Worm (Caenorhabditis elegans) whole organism, L4 larva: ENCODE measurements around the gene spp-20.
A peak's percentile ranks its signal among the peaks of the same experiment; 100 is the strongest.

Source experiments
- F10B5.3 ChIP-seq: sonication (generic microtip); optimal IDR thresholded peaks from 2 replicates; lab custom pipeline; 2016; ENCODE audit warnings: mild to moderate bottlenecking, missing genetic modification characterization, missing compliant biosample characterization
- F26F4.8 ChIP-seq: fragments of 200-800 bp; sonication (Bioruptor generic); conservative IDR thresholded peaks from 2 replicates; pipeline ENCODE4 v1.3.6; 2022; ENCODE audit warnings: missing genetic modification characterization, missing compliant biosample characterization
- F37D6.2 ChIP-seq: sonication (generic microtip); optimal IDR thresholded peaks from 2 replicates; lab custom pipeline; 2016; ENCODE audit warnings: mild to moderate bottlenecking, missing genetic modification characterization, missing compliant biosample characterization
- F49E8.2 ChIP-seq: sonication (generic microtip); optimal IDR thresholded peaks from 2 replicates; lab custom pipeline; 2016; ENCODE audit warnings: missing compliant biosample characterization, mild to moderate bottlenecking, missing genetic modification characterization, borderline replicate concordance
- T26A8.4 ChIP-seq: fragments of 200-800 bp; sonication (Bioruptor generic); IDR thresholded peaks from 2 replicates; pipeline ENCODE4 v1.3.6; 2022; ENCODE audit warnings: missing genetic modification characterization, missing compliant biosample characterization
- Y105C5A.15 ChIP-seq: fragments of 200-800 bp; sonication (Bioruptor generic); IDR thresholded peaks from 2 replicates; pipeline ENCODE4 v1.3.6; 2022; ENCODE audit warnings: missing genetic modification characterization, missing compliant biosample characterization
- Y75B8A.6 ChIP-seq: fragments of 200-800 bp; sonication (Bioruptor generic); IDR thresholded peaks from 2 replicates; pipeline ENCODE4 v1.3.6; 2022; ENCODE audit warnings: missing genetic modification reagents, missing genetic modification characterization, missing compliant biosample characterization
- ZK546.5 ChIP-seq, 2 experiments: sonication (generic microtip); optimal IDR thresholded peaks; 2 replicates each; lab custom pipeline; 2017; ENCODE audit warnings: missing biosample characterization in 2 of 2, missing genetic modification characterization in 2 of 2
- aly-2 ChIP-seq: sonication (generic microtip); optimal IDR thresholded peaks from 2 replicates; lab custom pipeline; 2018; ENCODE audit warnings: missing biosample characterization, missing genetic modification characterization
- ama-1 ChIP-seq: fragments of 150-350 bp; optimal IDR thresholded peaks from 2 replicates; lab custom pipeline; 2014; ENCODE audit warnings: inconsistent platforms, mixed read lengths
- arid-1 ChIP-seq: fragments of 200-800 bp; sonication (Bioruptor generic); conservative IDR thresholded peaks from 2 replicates; pipeline ENCODE4 v1.3.6; 2022; ENCODE audit warnings: missing genetic modification reagents, missing genetic modification characterization, missing compliant biosample characterization
- ceh-28 ChIP-seq: fragments of 150-350 bp; optimal IDR thresholded peaks from 2 replicates; lab custom pipeline; 2014; ENCODE audit warnings: missing biosample characterization, missing genetic modification reagents, missing genetic modification characterization
- ceh-44 ChIP-seq: fragments of 200-800 bp; sonication (Bioruptor generic); IDR thresholded peaks from 2 replicates; pipeline ENCODE4 v1.3.6; 2022; ENCODE audit warnings: missing genetic modification reagents, missing genetic modification characterization, missing compliant biosample characterization
- ces-1 ChIP-seq: fragments of 150-350 bp; sonication (generic microtip); optimal IDR thresholded peaks from 4 replicates; lab custom pipeline; 2014; ENCODE audit warnings: missing biosample characterization, missing genetic modification reagents, missing genetic modification characterization
- daf-8 ChIP-seq: fragments of 200-800 bp; sonication (Bioruptor generic); IDR thresholded peaks from 2 replicates; pipeline ENCODE4 v1.3.6; 2022; ENCODE audit warnings: missing genetic modification characterization, missing compliant biosample characterization
- dmd-6 ChIP-seq: fragments of 200-800 bp; sonication (Bioruptor generic); IDR thresholded peaks from 2 replicates; pipeline ENCODE4 v1.3.6; 2022; ENCODE audit warnings: missing genetic modification reagents, missing genetic modification characterization, missing compliant biosample characterization
- dmd-8 ChIP-seq: fragments of 200-800 bp; sonication (Bioruptor generic); IDR thresholded peaks from 2 replicates; pipeline ENCODE4 v1.3.6; 2022; ENCODE audit warnings: missing genetic modification characterization, missing compliant biosample characterization
- dmd-9 ChIP-seq: fragments of 200-800 bp; sonication (Bioruptor generic); IDR thresholded peaks from 2 replicates; pipeline ENCODE4 v1.3.6; 2022; ENCODE audit warnings: missing genetic modification reagents, missing genetic modification characterization, missing compliant biosample characterization
- dpl-1 ChIP-seq: fragments of 150-350 bp; optimal IDR thresholded peaks from 2 replicates; lab custom pipeline; 2014; ENCODE audit warnings: missing biosample characterization, missing genetic modification reagents, missing genetic modification characterization
- duxl-1 ChIP-seq: sonication (generic microtip); optimal IDR thresholded peaks from 2 replicates; lab custom pipeline; 2016; ENCODE audit warnings: mild to moderate bottlenecking, missing genetic modification characterization, moderate library complexity, missing compliant biosample characterization; ENCODE audit not compliant: poor library complexity
- dve-1 ChIP-seq: sonication (generic microtip); optimal IDR thresholded peaks from 2 replicates; lab custom pipeline; 2017; ENCODE audit warnings: antibody characterized with exemption, mild to moderate bottlenecking, missing genetic modification characterization, missing compliant biosample characterization; ENCODE audit not compliant: insufficient read depth
- gei-8 ChIP-seq: fragments of 200-800 bp; sonication (Bioruptor generic); optimal IDR thresholded peaks from 2 replicates; lab custom pipeline; 2018; ENCODE audit warnings: mild to moderate bottlenecking, missing genetic modification characterization, missing compliant biosample characterization
- hlh-11 ChIP-seq: fragments of 200-800 bp; sonication (Bioruptor generic); optimal IDR thresholded peaks from 2 replicates; lab custom pipeline; 2018; ENCODE audit warnings: mild to moderate bottlenecking, missing genetic modification characterization, missing compliant biosample characterization
- hlh-30 ChIP-seq: sonication (generic microtip); optimal IDR thresholded peaks from 2 replicates; lab custom pipeline; 2017; ENCODE audit warnings: antibody characterized with exemption, mild to moderate bottlenecking, missing genetic modification characterization, missing compliant biosample characterization; ENCODE audit not compliant: insufficient read depth
- lin-13 ChIP-seq: fragments of 150-350 bp; optimal IDR thresholded peaks from 2 replicates; lab custom pipeline; 2014; ENCODE audit warnings: missing biosample characterization, missing genetic modification reagents, missing genetic modification characterization
- lin-15B ChIP-seq: fragments of 150-350 bp; sonication (generic microtip); optimal IDR thresholded peaks from 3 replicates; lab custom pipeline; 2014; ENCODE audit warnings: missing biosample characterization, missing genetic modification characterization
- lin-29 ChIP-seq: fragments of 200-800 bp; sonication (Bioruptor generic); IDR thresholded peaks from 2 replicates; pipeline ENCODE4 v1.3.6; 2022; ENCODE audit warnings: missing genetic modification reagents, missing genetic modification characterization, missing compliant biosample characterization
- lin-38 ChIP-seq: fragments of 200-800 bp; sonication (Bioruptor generic); IDR thresholded peaks from 2 replicates; pipeline ENCODE4 v1.3.6; 2022; ENCODE audit warnings: missing genetic modification reagents, missing genetic modification characterization, missing compliant biosample characterization
- lsy-2 ChIP-seq, 2 experiments: fragments of 150-350 bp in 1 of 2; sonication (generic microtip) in 1 of 2; optimal IDR thresholded peaks; 2 replicates each; lab custom pipeline; 2014 to 2017; ENCODE audit warnings: missing biosample characterization in 2 of 2, missing genetic modification characterization in 2 of 2
- madf-5 ChIP-seq, 2 experiments: fragments of 200-800 bp; sonication (Bioruptor generic); IDR thresholded peaks; 2 replicates each; pipeline ENCODE4 v1.3.6; 2022; ENCODE audit warnings: missing compliant biosample characterization in 2 of 2, missing genetic modification characterization in 2 of 2
- mdl-1 ChIP-seq, 2 experiments: fragments of 150-350 bp in 1 of 2; sonication (generic microtip) in 1 of 2; optimal IDR thresholded peaks; 2 replicates each; lab custom pipeline; 2014 to 2017; ENCODE audit warnings: missing biosample characterization in 2 of 2, missing genetic modification characterization in 2 of 2
- mep-1 ChIP-seq: fragments of 150-350 bp; sonication (generic microtip); optimal IDR thresholded peaks from 3 replicates; lab custom pipeline; 2014; ENCODE audit warnings: missing biosample characterization, missing genetic modification characterization
- mxl-2 ChIP-seq: fragments of 200-800 bp; sonication (Bioruptor generic); conservative IDR thresholded peaks from 2 replicates; pipeline ENCODE4 v1.3.6; 2022; ENCODE audit warnings: missing genetic modification reagents, missing genetic modification characterization, missing compliant biosample characterization
- mxl-3 ChIP-seq: fragments of 200-800 bp; sonication (Bioruptor generic); optimal IDR thresholded peaks from 2 replicates; lab custom pipeline; 2018; ENCODE audit warnings: mild to moderate bottlenecking, missing genetic modification characterization, missing compliant biosample characterization
- nhr-10 ChIP-seq: fragments of 150-350 bp; optimal IDR thresholded peaks from 2 replicates; lab custom pipeline; 2014; ENCODE audit warnings: missing biosample characterization, missing genetic modification characterization
- nhr-102 ChIP-seq: sonication (generic microtip); optimal IDR thresholded peaks from 2 replicates; lab custom pipeline; 2016; ENCODE audit warnings: mild to moderate bottlenecking, missing genetic modification characterization, moderate library complexity, missing compliant biosample characterization
- nhr-41 ChIP-seq: fragments of 200-800 bp; sonication (Bioruptor generic); IDR thresholded peaks from 2 replicates; pipeline ENCODE4 v1.3.6; 2022; ENCODE audit warnings: missing genetic modification reagents, missing genetic modification characterization, missing compliant biosample characterization
- nhr-6 ChIP-seq: fragments of 150-350 bp; optimal IDR thresholded peaks from 2 replicates; lab custom pipeline; 2014; ENCODE audit warnings: missing biosample characterization, missing genetic modification characterization
- nhr-76 ChIP-seq: fragments of 150-350 bp; optimal IDR thresholded peaks from 2 replicates; lab custom pipeline; 2014; ENCODE audit warnings: missing biosample characterization, missing genetic modification characterization
- php-3 ChIP-seq: fragments of 200-800 bp; sonication (Bioruptor generic); IDR thresholded peaks from 2 replicates; pipeline ENCODE4 v1.3.6; 2022; ENCODE audit warnings: missing genetic modification reagents, missing genetic modification characterization, missing compliant biosample characterization
- sdz-12 ChIP-seq: fragments of 200-800 bp; sonication (Bioruptor generic); optimal IDR thresholded peaks from 2 replicates; lab custom pipeline; 2018; ENCODE audit warnings: mild to moderate bottlenecking, missing genetic modification characterization, missing compliant biosample characterization
- snpc-1.2 ChIP-seq: fragments of 200-800 bp; sonication (Bioruptor generic); IDR thresholded peaks from 2 replicates; pipeline ENCODE4 v1.3.6; 2022; ENCODE audit warnings: missing genetic modification reagents, missing genetic modification characterization, missing compliant biosample characterization
- tag-97 ChIP-seq: fragments of 200-800 bp; sonication (Bioruptor generic); IDR thresholded peaks from 2 replicates; pipeline ENCODE4 v1.3.6; 2022; ENCODE audit warnings: missing genetic modification characterization, missing compliant biosample characterization
- unc-39 ChIP-seq: sonication (generic microtip); optimal IDR thresholded peaks from 2 replicates; lab custom pipeline; 2017; ENCODE audit warnings: missing biosample characterization, missing genetic modification characterization
- unc-62 ChIP-seq, 3 experiments: fragments of 150-350 bp in 1 of 3; sonication (generic microtip); optimal IDR thresholded peaks in 2 of 3; peaks in 1 of 3; 1 replicate in 1 of 3; 2 replicates in 2 of 3; lab custom pipeline; 2014 to 2017; ENCODE audit warnings: missing biosample characterization in 3 of 3, missing genetic modification characterization in 3 of 3, missing genetic modification reagents in 3 of 3, missing genotype in 1 of 3
- vab-7 ChIP-seq: fragments of 200-800 bp; sonication (Bioruptor generic); IDR thresholded peaks from 2 replicates; pipeline ENCODE4 v1.3.6; 2022; ENCODE audit warnings: missing genetic modification reagents, missing genetic modification characterization, missing compliant biosample characterization
- zag-1 ChIP-seq: fragments of 150-350 bp; optimal IDR thresholded peaks from 2 replicates; lab custom pipeline; 2014; ENCODE audit warnings: missing biosample characterization, missing genetic modification characterization
- zfp-2 ChIP-seq: sonication (generic microtip); optimal IDR thresholded peaks from 2 replicates; lab custom pipeline; 2016; ENCODE audit warnings: mild to moderate bottlenecking, missing genetic modification characterization, missing compliant biosample characterization
- zip-11 ChIP-seq: fragments of 200-800 bp; sonication (Bioruptor generic); IDR thresholded peaks from 2 replicates; pipeline ENCODE4 v1.3.6; 2022; ENCODE audit warnings: missing genetic modification characterization, missing compliant biosample characterization
- zip-2 ChIP-seq: fragments of 150-350 bp; optimal IDR thresholded peaks from 2 replicates; lab custom pipeline; 2014; ENCODE audit warnings: missing biosample characterization, missing genetic modification characterization

The spp-20 gene

DNA sequence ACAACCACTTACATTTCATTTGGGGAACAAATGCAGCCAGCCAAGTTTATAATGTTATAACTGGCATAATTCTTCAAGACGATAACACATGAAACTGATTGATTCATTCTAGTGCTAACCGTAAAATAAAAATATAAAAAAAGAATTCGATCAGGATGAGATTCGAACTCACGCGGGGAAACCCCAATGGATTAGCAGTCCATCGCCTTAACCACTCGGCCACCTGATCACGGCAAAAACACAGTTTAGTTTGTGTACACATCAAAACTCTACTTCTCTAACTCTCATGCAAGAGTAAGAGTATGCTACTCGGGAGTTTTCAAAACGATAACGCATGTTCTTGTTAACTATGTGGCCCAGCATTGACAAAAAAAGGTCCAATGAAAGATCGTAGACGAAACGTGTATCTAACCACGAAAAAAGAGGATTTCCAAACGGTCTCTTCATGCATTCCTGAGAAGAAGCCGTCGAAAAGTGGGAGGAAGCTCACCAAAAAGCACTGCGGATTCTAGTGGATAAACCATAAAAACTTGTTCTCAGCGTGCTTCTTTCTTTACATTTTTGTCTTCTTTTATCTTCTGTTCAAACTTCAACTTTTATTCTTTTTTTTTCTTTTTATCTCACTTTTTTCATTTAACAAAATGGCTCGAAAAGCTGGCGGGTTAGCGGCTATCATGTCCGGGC is 6.2 kb downstream of the spp-20 start, which contains the start of gene twk-10 (continued):
- TF ChIP-seq zip-11 (GFP tag; lab: Robert Waterston, UW) (no peak), php-3 (GFP tag; lab: Robert Waterston, UW) (no peak), zip-2 (tag; lab: Kevin White, UChicago) (no peak), dpl-1 (no peak), nhr-41 (GFP tag; lab: Robert Waterston, UW) (0 out of 2 replicates have a peak, but pooled peaks have one; percentile 34), ceh-44 (peak; percentile 70; the same call in 1 of the 2 replicates), tag-97 (GFP tag; lab: Robert Waterston, UW) (no peak), mxl-2 (GFP tag; lab: Robert Waterston, UW) (no peak), lin-29 (GFP tag; lab: Robert Waterston, UW) (no peak), nhr-6 (tag; lab: Kevin White, UChicago) (no peak), ces-1 (GFP tag; lab: Kevin White, UChicago) (no peak), unc-62 (GFP tag; optimal IDR thresholded peaks at IDR 0.05 in 1 of 2; lab: Kevin White, UChicago) (no peak), unc-62 (tag; optimal IDR thresholded peaks at IDR 0.05; lab: Kevin White, UChicago) (no peak), lin-38 (no peak), ama-1 (lab: Kevin White, UChicago) (no peak), lsy-2 (tag; optimal IDR thresholded peaks at IDR 0.05; lab: Kevin White, UChicago) (no peak), mxl-3 (GFP tag; lab: Kevin White, UChicago) (no peak), dve-1 (tag; lab: Kevin White, UChicago) (peak; percentile 63), F10B5.3 (tag; lab: Kevin White, UChicago) (no peak), dmd-6 (GFP tag; lab: Robert Waterston, UW) (peak; percentile 60), lin-13 (GFP tag; lab: Kevin White, UChicago) (no peak), nhr-10 (tag; lab: Kevin White, UChicago) (no peak), madf-5 (GFP tag; IDR thresholded peaks at IDR 0.05; lab: Robert Waterston, UW) (0 out of 4 replicates have a peak, but pooled peaks of 1 of the 2 experiments have one; percentile 59), dmd-8 (GFP tag; lab: Robert Waterston, UW) (peak; percentile 76; the same call in 1 of the 2 replicates), mep-1 (tag; lab: Kevin White, UChicago) (no peak), nhr-102 (no peak), sdz-12 (GFP tag; lab: Kevin White, UChicago) (no peak), gei-8 (no peak), mdl-1 (tag; optimal IDR thresholded peaks at IDR 0.05; lab: Kevin White, UChicago) (no peak), dmd-9 (0 out of 2 replicates have a peak, but pooled peaks have one; percentile 70), duxl-1 (peak; percentile 21), Y105C5A.15 (GFP tag; lab: Robert Waterston, UW) (no peak), zag-1 (tag; lab: Kevin White, UChicago) (no peak), T26A8.4 (GFP tag; lab: Robert Waterston, UW) (peak; percentile 52; the same call in 1 of the 2 replicates), Y75B8A.6 (GFP tag; lab: Robert Waterston, UW) (no peak), hlh-11 (no peak), arid-1 (GFP tag; lab: Robert Waterston, UW) (peak; percentile 64; the same call in 1 of the 2 replicates), F26F4.8 (GFP tag; lab: Robert Waterston, UW) (peak; percentile 73; the same call in 1 of the 2 replicates), daf-8 (no peak), zfp-2 (tag; lab: Kevin White, UChicago) (no peak), unc-39 (tag; lab: Kevin White, UChicago) (no peak), lin-15B (tag; lab: Kevin White, UChicago) (no peak), snpc-1.2 (GFP tag; lab: Robert Waterston, UW) (no peak), ZK546.5 (tag; optimal IDR thresholded peaks at IDR 0.05; lab: Kevin White, UChicago) (no peak), F49E8.2 (no peak), aly-2 (tag; lab: Kevin White, UChicago) (no peak), vab-7 (GFP tag; lab: Robert Waterston, UW) (peak; percentile 78), nhr-76 (tag; lab: Kevin White, UChicago) (no peak), F37D6.2 (tag; lab: Kevin White, UChicago) (no peak), hlh-30 (tag; lab: Kevin White, UChicago) (peak; percentile 15), ceh-28 (no peak)
